Worm (Caenorhabditis elegans): ENCODE measurements around the gene ufc-1.
A peak's percentile ranks its signal among the peaks of the same experiment; 100 is the strongest.

Gene ufc-1

ce11 chrIII:9322010-9322409, 9.3 kb upstream of the ufc-1 start, which contains the start of gene cpb-1:
Gene cpb-1 (plus strand): TSS chrIII:9322310.
- TF ChIP-seq ztf-11 (tag; optimal IDR thresholded peaks at IDR 0.05) (no peak), hlh-1 (tag; optimal IDR thresholded peaks at IDR 0.05) (no peak), nhr-2 (tag; optimal IDR thresholded peaks at IDR 0.05) (no peak), drap-1 (GFP tag; optimal IDR thresholded peaks at IDR 0.05) (no peak), lin-32 (GFP tag; optimal IDR thresholded peaks at IDR 0.05) (no peak), lsy-2 (tag; optimal IDR thresholded peaks at IDR 0.05) (no peak), nhr-12 (tag; optimal IDR thresholded peaks at IDR 0.05) (no peak), M03D4.4 (tag; optimal IDR thresholded peaks at IDR 0.05) (no peak), tbx-8 (GFP tag; optimal IDR thresholded peaks at IDR 0.05) (no peak)

- no peak for TF ChIP-seq sptf-1 (tag; optimal IDR thresholded peaks at IDR 0.05)
- TF ChIP-seq nhr-237 (tag; optimal IDR thresholded peaks at IDR 0.05) = no peak
- TF ChIP-seq ztf-11 (tag; optimal IDR thresholded peaks at IDR 0.05) = no peak
- TF ChIP-seq mab-5 (tag; optimal IDR thresholded peaks at IDR 0.05) = no peak
Observed at ce11 chrIII:9324724-9325123, 6.6 kb upstream of the ufc-1 start, which contains the start of gene C40H1.7. Gene C40H1.7 (plus strand): TSS chrIII:9325024.

- TF ChIP-seq unc-39 (tag; optimal IDR thresholded peaks at IDR 0.05) (no peak), unc-62 (GFP tag; optimal IDR thresholded peaks at IDR 0.05) (no peak)
Observed at ce11 chrIII:9326528-9326927, 4.8 kb upstream of the ufc-1 start.

- TF ChIP-seq unc-39 (tag; optimal IDR thresholded peaks at IDR 0.05) (no peak), sem-2 (GFP tag; optimal IDR thresholded peaks at IDR 0.05) (no peak), elt-3 (tag; optimal IDR thresholded peaks at IDR 0.05) (no peak), cnd-1 (tag; optimal IDR thresholded peaks at IDR 0.05) (no peak), snpc-4 (tag; optimal IDR thresholded peaks at IDR 0.05) (no peak), zip-8 (tag; optimal IDR thresholded peaks at IDR 0.05) (no peak), nhr-12 (tag; optimal IDR thresholded peaks at IDR 0.05) (no peak), flh-1 (GFP tag; optimal IDR thresholded peaks at IDR 0.05) (no peak), drap-1 (GFP tag; optimal IDR thresholded peaks at IDR 0.05) (no peak), mls-2 (tag; optimal IDR thresholded peaks at IDR 0.05) (no peak), tbx-8 (GFP tag; optimal IDR thresholded peaks at IDR 0.05) (no peak), pha-4 (tag; optimal IDR thresholded peaks at IDR 0.05) (no peak), hlh-1 (tag; optimal IDR thresholded peaks at IDR 0.05) (no peak), blmp-1 (tag; optimal IDR thresholded peaks at IDR 0.05) (no peak), ztf-11 (tag; optimal IDR thresholded peaks at IDR 0.05) (no peak), M03D4.4 (tag; optimal IDR thresholded peaks at IDR 0.05) (no peak), unc-120 (tag; optimal IDR thresholded peaks at IDR 0.05; ENCODE audit: poor library complexity, severe bottlenecking) (no peak), lin-13 (tag; optimal IDR thresholded peaks at IDR 0.05) (no peak), nhr-28 (tag; optimal IDR thresholded peaks at IDR 0.05) (no peak), nhr-76 (tag; optimal IDR thresholded peaks at IDR 0.05) (no peak)
Observed at ce11 chrIII:9327910-9328309, 3.4 kb upstream of the ufc-1 start.

ce11 chrIII:9328732-9329131, 2.6 kb upstream of the ufc-1 start:
- TF ChIP-seq pha-4 (tag; optimal IDR thresholded peaks at IDR 0.05) (no peak), lsy-2 (tag; optimal IDR thresholded peaks at IDR 0.05) (no peak), lin-13 (tag; optimal IDR thresholded peaks at IDR 0.05) (no peak), hlh-1 (tag; optimal IDR thresholded peaks at IDR 0.05) (peak; percentile 76), unc-62 (GFP tag; optimal IDR thresholded peaks at IDR 0.05) (peak; percentile 94)

- TF ChIP-seq hlh-1 (tag; optimal IDR thresholded peaks at IDR 0.05) (no peak), ces-1 (GFP tag; optimal IDR thresholded peaks at IDR 0.05) (no peak), mab-5 (tag; optimal IDR thresholded peaks at IDR 0.05) (no peak), sptf-1 (tag; optimal IDR thresholded peaks at IDR 0.05) (no peak), ham-2 (GFP tag; optimal IDR thresholded peaks at IDR 0.05) (no peak), nhr-28 (tag; optimal IDR thresholded peaks at IDR 0.05) (no peak), snpc-4 (tag; optimal IDR thresholded peaks at IDR 0.05) (no peak), M03D4.4 (tag; optimal IDR thresholded peaks at IDR 0.05) (no peak), nhr-2 (tag; optimal IDR thresholded peaks at IDR 0.05) (no peak), elt-1 (tag; optimal IDR thresholded peaks at IDR 0.05; ENCODE audit: borderline replicate concordance, insufficient read depth) (no peak), mep-1 (tag; optimal IDR thresholded peaks at IDR 0.05) (no peak), nhr-237 (tag; optimal IDR thresholded peaks at IDR 0.05) (no peak), ceh-83 (GFP tag; optimal IDR thresholded peaks at IDR 0.05) (no peak), ceh-43 (GFP tag; optimal IDR thresholded peaks at IDR 0.05) (no peak)
Observed at ce11 chrIII:9329266-9329665, 2.0 kb upstream of the ufc-1 start, which contains the start of gene C40H1.3. Gene C40H1.3 (minus strand): TSS chrIII:9329366.

Data from whole organism, mixed stage, embryonic.